Fruit fly (Drosophila melanogaster): ENCODE results near the gene ValRS-m.

The ValRS-m gene

DNA sequence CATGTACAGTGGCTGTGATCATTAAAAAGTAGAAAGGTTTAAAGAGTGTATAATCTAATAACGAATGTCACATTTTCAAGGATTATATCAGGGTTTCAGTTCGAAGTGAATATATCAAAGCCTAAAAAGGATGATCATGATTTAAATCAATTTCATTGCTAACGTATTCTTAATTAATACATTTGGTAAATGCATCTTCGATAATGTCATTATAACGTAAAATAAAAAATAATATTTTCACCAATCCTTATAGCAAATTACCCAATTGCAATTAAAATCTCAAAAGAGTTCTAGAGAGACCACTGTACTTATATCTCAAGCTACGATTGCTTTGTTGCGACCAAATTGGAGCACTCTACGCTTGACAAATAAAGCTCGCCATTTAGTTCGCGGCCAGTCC lies 17.5 kb upstream of the ValRS-m start:
- no peak for TF ChIP-seq CG17801 (GFP tag; optimal IDR thresholded peaks at IDR 0.05; ENCODE audit: partially characterized antibody)

DNA sequence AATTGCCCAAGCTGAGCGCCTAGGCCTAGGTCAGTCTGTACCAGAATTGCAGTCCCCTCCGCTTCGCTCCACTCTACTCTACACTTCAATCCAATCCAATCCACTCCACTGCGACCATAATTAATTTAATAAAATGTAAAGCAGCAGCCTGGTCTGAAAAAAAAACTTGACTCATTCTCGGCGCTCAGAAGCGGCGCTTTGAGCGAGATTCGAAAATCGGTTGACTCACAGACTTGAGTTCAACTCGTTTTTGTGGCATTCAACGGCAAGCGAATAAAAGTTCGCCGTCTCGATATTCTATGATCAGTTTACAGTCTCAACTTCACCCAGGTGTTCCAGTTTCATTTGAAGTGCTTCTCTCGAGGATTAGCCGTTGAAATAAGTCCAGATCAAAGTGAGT lies 16.9 kb upstream of the ValRS-m start, which contains the start of gene CG13314:
Gene CG13314 (plus strand): TSS at position 301 of the 400 bp plus-strand sequence.
- TF ChIP-seq CG17801 (GFP tag; optimal IDR thresholded peaks at IDR 0.05; ENCODE audit: partially characterized antibody), result no peak

DNA sequence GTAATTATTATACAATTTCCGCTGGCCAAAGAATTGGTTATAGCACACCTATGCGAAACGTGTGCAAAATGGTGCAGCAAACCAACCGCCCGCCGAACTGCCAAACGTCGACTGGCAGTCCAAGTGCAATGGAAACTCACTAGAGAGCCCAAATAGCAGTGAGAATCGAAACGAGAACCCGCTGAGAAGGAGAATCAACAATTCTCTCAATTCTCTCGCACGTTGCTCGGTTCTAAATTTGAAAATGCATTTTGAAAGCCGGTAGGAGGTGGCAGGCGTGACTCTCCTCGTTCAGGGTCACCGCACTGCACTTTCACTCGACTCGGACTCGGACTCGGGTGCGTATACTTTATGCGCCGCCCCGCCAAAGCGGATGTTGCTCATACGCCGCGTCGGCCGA lies 15.2 kb upstream of the ValRS-m start, which contains the start of gene CG5644:
Gene CG5644 (minus strand): TSS at position 101 of the 400 bp plus-strand sequence.
- no peak for TF ChIP-seq CG17801 (GFP tag; optimal IDR thresholded peaks at IDR 0.05; ENCODE audit: partially characterized antibody)

DNA sequence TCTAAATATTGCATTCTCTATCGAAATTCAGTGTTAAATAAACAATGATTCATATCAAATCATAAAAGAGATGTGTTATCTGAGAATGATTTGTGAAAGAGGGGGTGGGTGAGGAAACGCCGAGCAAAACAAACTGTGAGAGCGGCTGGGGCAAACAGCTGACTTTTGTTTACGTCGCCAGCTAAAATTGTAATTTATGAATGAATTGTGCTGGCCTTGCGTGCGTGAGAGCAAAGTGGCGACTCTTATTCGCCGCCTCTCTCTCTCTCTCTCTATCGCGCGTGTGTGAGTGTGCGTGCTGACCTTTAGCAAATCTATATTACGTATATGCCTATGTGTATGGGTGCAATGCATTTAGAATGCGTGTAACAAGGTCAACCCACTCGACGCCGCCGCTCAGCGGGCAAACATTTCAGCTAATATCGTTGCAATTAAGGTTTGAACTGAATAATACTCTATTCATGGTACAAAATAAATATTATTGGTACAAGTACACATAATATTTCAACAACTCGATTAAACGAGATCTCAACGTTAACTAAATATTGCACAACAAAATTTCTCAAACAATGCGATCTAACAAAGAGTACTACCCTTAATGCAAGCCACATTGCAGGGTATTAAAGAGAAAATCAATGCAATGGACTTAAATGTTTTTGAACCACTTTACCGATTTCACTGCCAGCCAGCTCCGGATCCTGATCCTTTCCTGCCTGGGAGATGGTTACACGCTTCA lies 14.3 kb upstream of the ValRS-m start:
- no peak for TF ChIP-seq CG17801 (GFP tag; optimal IDR thresholded peaks at IDR 0.05; ENCODE audit: partially characterized antibody)

DNA sequence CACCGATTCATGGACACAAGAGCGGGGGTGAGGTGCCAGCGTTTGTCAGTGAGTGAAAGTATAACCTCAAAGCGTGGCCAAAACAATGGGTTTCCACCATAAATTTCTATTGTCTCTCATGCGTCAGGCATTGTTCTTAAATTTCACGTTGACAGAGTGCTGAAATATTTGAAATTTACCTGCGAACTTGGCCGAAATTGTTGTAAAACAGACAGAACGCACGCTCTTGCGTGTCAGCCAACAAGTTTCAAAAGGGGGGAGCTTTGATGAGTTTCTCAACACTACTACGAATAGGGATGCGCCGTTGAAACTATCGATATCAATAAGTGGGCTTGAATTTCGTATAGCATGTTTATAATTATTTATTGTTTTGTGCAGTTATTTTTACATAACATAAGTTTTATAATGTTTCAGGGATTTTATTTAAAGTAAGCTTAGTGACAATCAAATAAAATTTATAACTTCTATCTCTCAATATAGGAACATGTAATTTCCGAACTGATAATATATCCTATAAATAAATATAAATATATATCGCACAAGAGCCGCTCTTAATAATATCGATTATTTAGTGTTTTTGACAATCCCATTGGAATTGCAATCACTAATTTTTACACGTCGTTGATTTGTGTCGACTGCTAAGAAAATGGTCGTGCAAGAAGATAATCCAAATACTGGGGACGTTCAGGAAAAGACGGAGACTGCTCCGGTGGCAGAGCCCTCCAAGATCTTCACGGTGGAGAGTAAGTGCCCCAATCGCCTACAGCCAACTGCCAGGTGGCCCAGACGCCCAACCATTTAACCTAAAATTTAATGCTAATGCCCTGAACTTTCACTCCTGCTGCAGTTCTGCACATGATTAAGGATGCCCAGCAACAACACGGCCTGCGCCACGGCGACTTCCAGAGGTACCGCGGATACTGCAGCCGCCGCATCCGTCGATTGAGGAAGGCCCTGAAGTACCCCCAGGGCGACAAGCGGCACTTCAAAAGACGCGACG lies 10.2 kb upstream of the ValRS-m start, which contains the start of the genes pix and Srp68:
Gene pix (minus strand): TSS at position 288 of the 1,000 bp plus-strand sequence.
Gene Srp68 (plus strand): TSS at position 569 of the 1,000 bp plus-strand sequence.
- peak; percentile 51 for TF ChIP-seq CG17801 (GFP tag; optimal IDR thresholded peaks at IDR 0.05; ENCODE audit: partially characterized antibody)

DNA sequence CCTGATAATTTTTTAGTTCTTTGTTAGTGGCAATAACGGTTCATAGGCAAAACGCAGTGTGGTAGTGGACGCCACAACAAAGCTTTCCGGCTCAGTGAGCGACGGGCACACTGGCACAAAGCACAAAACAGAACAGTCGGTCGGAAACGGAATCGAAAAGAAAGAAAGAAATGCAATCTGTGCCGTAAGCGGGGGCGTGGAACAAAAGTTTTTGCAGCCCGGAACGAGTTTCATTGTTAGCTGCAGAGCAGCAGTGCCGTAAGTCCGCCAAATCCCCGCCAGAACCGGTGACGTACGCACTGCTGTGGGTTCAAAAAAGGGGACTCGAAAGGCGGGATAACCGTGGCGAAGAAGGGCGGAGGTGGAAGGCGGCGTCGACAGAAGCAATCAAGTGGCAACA lies 3.9 kb upstream of the ValRS-m start, which contains the start of gene CG5026:
Gene CG5026 (plus strand): TSS at position 92 of the 400 bp plus-strand sequence.
- peak; percentile 28 for TF ChIP-seq CG17801 (GFP tag; optimal IDR thresholded peaks at IDR 0.05; ENCODE audit: partially characterized antibody)

DNA sequence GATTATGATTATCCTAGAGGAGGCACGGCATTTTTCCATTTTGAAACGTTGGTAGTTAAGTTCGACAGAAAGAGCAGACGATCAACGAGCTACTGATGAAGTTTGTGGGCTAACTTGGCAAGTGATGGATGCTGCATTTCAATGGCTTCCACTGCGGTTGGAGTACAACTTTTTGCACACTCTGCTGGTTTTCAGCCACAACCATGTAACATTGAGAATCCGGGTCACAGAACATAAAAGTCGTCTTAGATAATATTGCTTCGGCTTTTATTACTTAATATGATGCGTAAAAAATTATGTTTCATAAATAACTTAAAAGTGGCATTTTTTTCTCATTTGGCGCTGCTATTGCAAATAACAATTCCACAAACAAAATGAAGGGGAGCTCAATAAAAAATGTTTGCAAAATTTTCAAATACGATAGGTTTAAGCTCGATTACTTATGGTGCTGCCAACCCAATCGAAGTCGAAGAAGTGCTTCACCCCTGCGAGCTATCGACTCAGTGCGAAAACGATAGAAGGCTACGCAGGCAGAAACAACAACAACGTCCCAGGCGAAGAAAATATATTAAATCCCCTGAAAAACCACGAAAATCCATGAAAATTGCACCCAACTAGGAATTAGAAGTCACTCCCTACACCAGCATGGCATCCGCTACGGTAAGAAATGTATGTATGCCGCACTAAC lies 1.9 kb upstream of the ValRS-m start, which contains the start of the genes CG5653 and CG5021:
Gene CG5653 (minus strand): TSS at position 51 of the 688 bp plus-strand sequence.
Gene CG5021 (plus strand): TSS at position 506 of the 688 bp plus-strand sequence.
- TF ChIP-seq CG17801 (GFP tag; optimal IDR thresholded peaks at IDR 0.05; ENCODE audit: partially characterized antibody), result no peak

DNA sequence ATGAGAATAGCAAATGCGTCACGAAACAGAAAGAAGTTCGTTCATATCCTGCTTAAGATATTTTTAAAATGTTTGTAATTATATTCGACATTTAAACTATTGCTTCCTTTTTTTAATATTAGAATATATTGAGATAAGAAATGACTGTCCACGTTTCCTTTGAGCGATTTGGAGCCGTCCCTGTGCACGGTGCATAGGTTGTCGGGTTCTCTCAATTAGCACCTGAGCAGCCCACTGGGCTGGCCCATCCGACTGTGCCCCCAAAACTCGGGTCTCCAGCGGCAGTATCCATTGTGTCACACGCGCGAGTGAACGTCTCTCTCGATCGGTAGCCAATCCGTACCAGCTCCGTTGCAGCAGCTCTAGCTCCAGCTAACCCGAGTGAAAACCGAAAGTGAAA lies 6.0 kb downstream of the ValRS-m start, which contains the start of gene CG13313:
Gene CG13313 (plus strand): TSS at position 301 of the 400 bp plus-strand sequence.
- no peak for TF ChIP-seq CG17801 (GFP tag; optimal IDR thresholded peaks at IDR 0.05; ENCODE audit: partially characterized antibody)

DNA sequence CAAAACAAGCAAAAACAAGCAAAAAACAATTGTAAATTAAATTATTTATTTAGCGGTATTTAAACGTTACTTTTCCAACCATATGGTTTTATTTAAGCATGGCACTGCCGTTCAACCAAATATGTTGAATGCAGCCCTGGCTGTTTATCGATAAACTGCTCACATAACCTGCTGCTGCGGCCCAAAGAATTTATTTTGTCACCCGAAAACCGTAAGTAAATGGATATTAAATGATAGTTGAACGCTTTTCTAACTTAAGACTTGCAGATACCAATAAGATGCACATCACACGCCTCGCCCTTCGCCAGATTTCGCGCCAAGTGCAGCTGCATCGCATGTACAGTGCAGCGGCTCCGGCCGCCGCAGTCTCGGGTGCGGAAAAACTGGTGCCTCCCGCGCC lies 7.9 kb downstream of the ValRS-m start, which contains the start of gene mRpL12:
Gene mRpL12 (plus strand): TSS at position 123 of the 400 bp plus-strand sequence.
- no peak for TF ChIP-seq CG17801 (GFP tag; optimal IDR thresholded peaks at IDR 0.05; ENCODE audit: partially characterized antibody)

DNA sequence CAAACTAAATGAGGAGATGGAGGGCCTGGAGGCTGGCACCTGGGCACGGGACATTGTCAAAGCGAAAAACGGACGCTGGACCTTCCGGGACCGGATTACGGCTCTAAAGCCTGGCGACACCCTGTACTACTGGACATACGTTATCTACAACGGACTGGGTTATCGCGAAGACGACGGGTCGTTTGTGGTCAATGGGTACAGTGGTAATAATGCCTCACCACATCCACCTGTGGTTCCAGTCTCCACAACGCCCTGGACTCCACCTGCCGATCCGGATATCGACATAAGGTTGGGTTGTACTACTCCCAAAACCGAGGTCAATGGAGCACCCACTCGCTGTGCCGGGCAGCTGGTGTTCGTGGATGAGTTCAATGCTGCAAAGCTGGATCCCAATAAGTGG lies 9.4 kb downstream of the ValRS-m start:
- TF ChIP-seq CG17801 (GFP tag; optimal IDR thresholded peaks at IDR 0.05; ENCODE audit: partially characterized antibody), result no peak

DNA sequence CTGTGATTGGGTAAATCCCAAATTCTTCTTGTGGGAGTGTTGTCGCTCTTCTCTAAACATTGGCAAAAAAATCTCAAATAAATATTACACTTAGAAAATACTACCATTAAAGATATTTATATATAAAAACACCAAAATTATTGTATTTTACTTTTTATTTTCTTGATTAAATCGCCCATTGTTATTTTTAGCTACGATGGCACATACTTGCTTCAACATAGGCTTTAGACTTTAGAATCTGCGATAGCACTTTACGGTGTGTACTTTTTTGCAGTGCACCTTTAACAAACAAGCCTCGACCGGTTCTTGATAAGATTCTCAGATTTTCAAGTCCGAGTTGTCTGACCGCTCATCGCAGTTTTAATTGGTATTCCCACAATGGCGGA lies 9.9 kb downstream of the ValRS-m start, which contains the start of gene GNBP3:
Gene GNBP3 (plus strand): TSS at position 374 of the 386 bp plus-strand sequence.
- TF ChIP-seq CG17801 (GFP tag; optimal IDR thresholded peaks at IDR 0.05; ENCODE audit: partially characterized antibody), result no peak

DNA sequence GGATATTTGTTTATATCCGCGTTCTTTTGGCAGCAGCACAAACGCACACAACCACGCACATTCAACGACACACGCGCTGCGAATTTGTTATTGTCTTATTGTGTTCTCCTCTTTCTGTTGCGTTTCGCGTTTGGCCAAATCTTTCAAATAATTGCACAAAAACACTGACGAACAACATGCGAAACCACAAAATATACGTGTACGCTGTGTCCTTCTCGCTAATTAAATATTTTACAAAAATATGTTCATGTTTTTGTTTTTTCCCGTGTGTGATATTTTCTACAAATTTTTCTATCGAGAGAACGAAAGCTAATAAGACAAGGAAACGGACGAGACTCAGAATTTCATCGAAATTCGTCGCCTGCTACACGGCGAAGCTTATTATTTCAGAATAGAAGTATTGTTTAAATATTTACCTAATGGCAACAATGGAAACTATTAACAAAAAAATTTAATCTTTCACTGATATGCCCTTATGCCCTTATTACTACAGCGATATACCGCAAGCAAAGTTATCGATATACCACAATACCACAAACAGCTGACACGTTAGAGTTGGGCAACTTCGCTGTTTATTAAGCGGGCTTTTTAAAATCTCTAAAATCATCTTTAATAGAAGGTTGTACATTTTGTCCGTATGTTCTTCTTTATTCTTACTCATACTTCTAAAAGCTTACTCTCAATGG lies 10.5 kb downstream of the ValRS-m start, which contains the start of the genes CG43783 and orb2:
Gene CG43783 (minus strand): TSS at position 311 of the 686 bp plus-strand sequence.
Gene orb2 (minus strand): TSS at position 502 of the 686 bp plus-strand sequence.
- no peak for TF ChIP-seq CG17801 (GFP tag; optimal IDR thresholded peaks at IDR 0.05; ENCODE audit: partially characterized antibody)

DNA sequence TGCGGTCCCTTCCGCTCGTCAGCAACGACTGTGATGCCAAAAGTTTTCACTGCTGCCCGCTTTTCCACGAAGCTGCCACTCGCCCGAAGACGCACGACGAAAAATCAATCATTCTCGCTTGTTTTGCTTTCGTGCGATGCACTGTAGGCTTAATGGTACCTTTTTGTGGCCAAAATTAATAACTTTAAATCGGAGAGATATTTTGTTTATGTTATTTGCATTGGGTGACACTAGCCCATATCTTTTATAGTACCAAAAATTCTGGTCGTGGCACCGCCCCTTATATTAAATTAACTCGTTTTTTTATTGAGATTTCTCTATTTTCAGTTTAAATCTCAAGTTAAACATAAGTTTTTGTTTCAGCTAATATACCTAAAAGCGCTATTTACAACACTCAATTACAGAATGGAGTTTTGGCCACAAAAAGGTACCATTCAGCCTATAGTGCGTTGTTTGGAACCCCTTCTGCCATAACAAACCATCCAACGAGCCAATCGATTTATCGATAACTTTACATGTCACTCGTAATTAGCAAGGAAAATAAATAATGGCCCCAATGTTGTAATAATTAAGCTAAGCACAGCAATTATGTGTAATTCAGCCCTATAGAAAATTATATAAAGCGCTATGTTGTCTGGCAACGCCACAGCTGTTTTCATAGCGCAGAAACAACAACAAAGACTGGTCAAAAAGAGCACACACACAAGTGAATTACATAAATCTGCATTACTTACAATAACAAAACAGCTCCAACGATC lies 11.2 kb downstream of the ValRS-m start:
- peak; percentile 55 for TF ChIP-seq CG17801 (GFP tag; optimal IDR thresholded peaks at IDR 0.05; ENCODE audit: partially characterized antibody)
